Fruit fly (Drosophila melanogaster) whole organism, prepupa: ENCODE measurements around the gene Sk1.

ENCODE experiments used
- CG10669 ChIP-seq: fragments of 200-800 bp; sonication (Bioruptor generic); optimal IDR thresholded peaks from 3 replicates; lab custom pipeline; 2018; ENCODE audit warnings: missing biosample characterization, mild to moderate bottlenecking, missing genetic modification characterization, moderate library complexity
- CG11762 ChIP-seq: fragments of 200-800 bp; sonication (Bioruptor generic); optimal IDR thresholded peaks from 3 replicates; lab custom pipeline; 2016; ENCODE audit warnings: missing biosample characterization, missing genetic modification characterization; ENCODE audit not compliant: insufficient read depth
- CG6163 ChIP-seq: fragments of 200-800 bp; sonication (Bioruptor generic); IDR thresholded peaks from 3 replicates; pipeline ENCODE4 v1.3.6; 2022; ENCODE audit warnings: missing biosample characterization, missing genetic modification characterization
- CG6854 ChIP-seq: fragments of 200-800 bp; sonication (Bioruptor generic); optimal IDR thresholded peaks from 2 replicates; lab custom pipeline; 2017; ENCODE audit warnings: missing biosample characterization, mild to moderate bottlenecking, missing genetic modification characterization
- CG7368 ChIP-seq: fragments of 200-800 bp; sonication (Bioruptor generic); optimal IDR thresholded peaks from 3 replicates; lab custom pipeline; 2016; ENCODE audit warnings: missing biosample characterization, missing genetic modification characterization
- CG8632 ChIP-seq: fragments of 200-800 bp; sonication (Bioruptor generic); optimal IDR thresholded peaks from 3 replicates; lab custom pipeline; 2016; ENCODE audit warnings: missing biosample characterization, missing genetic modification characterization
- pdm3 ChIP-seq: fragments of 200-800 bp; sonication (Bioruptor generic); optimal IDR thresholded peaks from 3 replicates; lab custom pipeline; 2016; ENCODE audit warnings: missing biosample characterization, missing genetic modification characterization
- ss ChIP-seq, 2 experiments: fragments of 200-800 bp; sonication (Bioruptor generic); optimal IDR thresholded peaks; 2 replicates in 1 of 2; 3 replicates in 1 of 2; lab custom pipeline; 2017 to 2018; ENCODE audit warnings: mild to moderate bottlenecking in 2 of 2, missing biosample characterization in 2 of 2, missing genetic modification characterization in 2 of 2, moderate library complexity in 1 of 2
- topi ChIP-seq: fragments of 200-800 bp; sonication (Bioruptor generic); optimal IDR thresholded peaks from 3 replicates; lab custom pipeline; 2016; ENCODE audit warnings: missing biosample characterization, missing genetic modification characterization

DNA sequence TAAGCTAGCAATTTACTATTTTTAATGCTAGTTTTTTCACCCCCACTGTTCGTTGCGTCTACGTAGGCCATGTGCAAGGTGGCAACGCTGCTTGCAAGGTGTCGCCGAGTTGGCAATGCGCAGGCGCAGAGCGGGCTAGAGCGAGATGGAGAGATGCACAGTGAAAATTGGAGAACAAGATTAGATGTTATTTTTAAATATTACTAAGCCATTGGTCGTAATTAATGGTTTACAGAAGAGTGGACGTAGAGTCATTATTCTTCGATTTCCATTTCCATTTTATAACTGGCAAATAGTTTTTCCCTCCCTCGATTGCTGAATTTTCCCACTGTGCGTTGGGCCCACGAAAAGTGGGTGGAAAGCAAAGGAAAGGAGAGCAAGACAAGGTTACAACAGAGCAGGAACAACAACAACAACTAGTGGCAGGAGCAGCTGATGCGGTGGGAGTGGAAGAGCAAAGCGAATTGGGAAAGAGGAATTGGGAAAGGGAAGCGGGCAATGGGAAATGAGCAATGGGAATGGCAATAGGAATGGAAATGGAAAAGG is 10.6 kb downstream of the Sk1 start:
- TF ChIP-seq CG6163 (GFP tag; lab: Robert Waterston, UW) = peak; percentile 96
- TF ChIP-seq CG6854 = no peak
- peak; percentile 75 for TF ChIP-seq CG8632 (GFP tag; lab: Kevin White, UChicago)
- TF ChIP-seq topi = peak; percentile 80
- TF ChIP-seq pdm3 (GFP tag; lab: Kevin White, UChicago) = peak; percentile 88
- TF ChIP-seq CG7368 (GFP tag; lab: Kevin White, UChicago) = peak; percentile 83
- TF ChIP-seq CG10669 (GFP tag; lab: Kevin White, UChicago) = peak; percentile 82
- TF ChIP-seq CG11762 = peak; percentile 74
- TF ChIP-seq ss (GFP tag; optimal IDR thresholded peaks at IDR 0.05; lab: Kevin White, UChicago) = peak; percentile 68 to 77
